Worm (Caenorhabditis elegans): ENCODE results near the gene F55A11.7.

Gene F55A11.7

ce11 chrV:11803518-11803994, 16.3 kb upstream of the F55A11.7 start:
- TF ChIP-seq hmg-4 (GFP tag; optimal IDR thresholded peaks at IDR 0.05): no peak

- no peak for TF ChIP-seq ceh-36 (tag; optimal IDR thresholded peaks at IDR 0.05)
- TF ChIP-seq F13C5.2 (tag; optimal IDR thresholded peaks at IDR 0.05): no peak
- no peak for TF ChIP-seq flt-1 (GFP tag; IDR thresholded peaks at IDR 0.05)
- TF ChIP-seq sea-1 (GFP tag; conservative IDR thresholded peaks at IDR 0.05): no peak
- TF ChIP-seq hmbx-1 (tag; optimal IDR thresholded peaks at IDR 0.05): no peak
- no peak for TF ChIP-seq hnd-1 (tag; optimal IDR thresholded peaks at IDR 0.05)
- TF ChIP-seq scrt-1 (GFP tag; IDR thresholded peaks at IDR 0.05): no peak
- TF ChIP-seq tra-4 (tag; optimal IDR thresholded peaks at IDR 0.05): no peak
- no peak for TF ChIP-seq ets-7 (tag; optimal IDR thresholded peaks at IDR 0.05)
- TF ChIP-seq ama-1 (optimal IDR thresholded peaks at IDR 0.05): no peak
These were observed 15.3 kb upstream of the F55A11.7 start for ce11 chrV:11802508-11802907.

ce11 chrV:11801076-11801849, 14.0 kb upstream of the F55A11.7 start:
- no peak for TF ChIP-seq aly-1 (tag; optimal IDR thresholded peaks at IDR 0.05)
- TF ChIP-seq ets-7 (tag; optimal IDR thresholded peaks at IDR 0.05): no peak
- TF ChIP-seq tbx-37 (GFP tag; conservative IDR thresholded peaks at IDR 0.05): no peak
- no peak for TF ChIP-seq hmg-4 (GFP tag; optimal IDR thresholded peaks at IDR 0.05)
- TF ChIP-seq ceh-36 (tag; optimal IDR thresholded peaks at IDR 0.05): no peak
- no peak for TF ChIP-seq hnd-1 (tag; optimal IDR thresholded peaks at IDR 0.05)
- no peak for TF ChIP-seq ama-1 (optimal IDR thresholded peaks at IDR 0.05)
- TF ChIP-seq scrt-1 (GFP tag; IDR thresholded peaks at IDR 0.05): no peak
- TF ChIP-seq flt-1 (GFP tag; IDR thresholded peaks at IDR 0.05): no peak
- no peak for TF ChIP-seq ceh-13 (GFP tag; optimal IDR thresholded peaks at IDR 0.05)

ce11 chrV:11800486-11800885, 13.2 kb upstream of the F55A11.7 start:
- TF ChIP-seq ama-1 (optimal IDR thresholded peaks at IDR 0.05) (no peak), ceh-13 (GFP tag; optimal IDR thresholded peaks at IDR 0.05) (no peak), pes-1 (GFP tag; IDR thresholded peaks at IDR 0.05) (no peak), ceh-36 (tag; optimal IDR thresholded peaks at IDR 0.05) (no peak), hmg-4 (GFP tag; optimal IDR thresholded peaks at IDR 0.05) (no peak), scrt-1 (GFP tag; IDR thresholded peaks at IDR 0.05) (no peak), tbx-11 (GFP tag; IDR thresholded peaks at IDR 0.05) (no peak), aly-1 (tag; optimal IDR thresholded peaks at IDR 0.05) (no peak), tbx-37 (GFP tag; conservative IDR thresholded peaks at IDR 0.05) (no peak)

- TF ChIP-seq pes-1 (GFP tag; IDR thresholded peaks at IDR 0.05): no peak
- no peak for TF ChIP-seq ceh-36 (tag; optimal IDR thresholded peaks at IDR 0.05)
- no peak for TF ChIP-seq aly-1 (tag; optimal IDR thresholded peaks at IDR 0.05)
- no peak for TF ChIP-seq tra-4 (tag; optimal IDR thresholded peaks at IDR 0.05)
- no peak for TF ChIP-seq hnd-1 (tag; optimal IDR thresholded peaks at IDR 0.05)
- TF ChIP-seq ets-7 (tag; optimal IDR thresholded peaks at IDR 0.05): no peak
- no peak for TF ChIP-seq flt-1 (GFP tag; IDR thresholded peaks at IDR 0.05)
- TF ChIP-seq hmg-4 (GFP tag; optimal IDR thresholded peaks at IDR 0.05): no peak
- no peak for TF ChIP-seq ama-1 (optimal IDR thresholded peaks at IDR 0.05)
- TF ChIP-seq tbx-11 (GFP tag; IDR thresholded peaks at IDR 0.05): no peak
- no peak for TF ChIP-seq scrt-1 (GFP tag; IDR thresholded peaks at IDR 0.05)
- TF ChIP-seq tbx-37 (GFP tag; conservative IDR thresholded peaks at IDR 0.05): no peak
- no peak for TF ChIP-seq hmbx-1 (tag; optimal IDR thresholded peaks at IDR 0.05)
- no peak for TF ChIP-seq ceh-13 (GFP tag; optimal IDR thresholded peaks at IDR 0.05)
- no peak for TF ChIP-seq sea-1 (GFP tag; conservative IDR thresholded peaks at IDR 0.05)
- no peak for TF ChIP-seq B0310.2 (tag; optimal IDR thresholded peaks at IDR 0.05)
- no peak for TF ChIP-seq F13C5.2 (tag; optimal IDR thresholded peaks at IDR 0.05)
These were observed 12.1 kb upstream of the F55A11.7 start for ce11 chrV:11799252-11799822.

ce11 chrV:11798320-11798719, 11.1 kb upstream of the F55A11.7 start:
- TF ChIP-seq hnd-1 (tag; optimal IDR thresholded peaks at IDR 0.05): no peak
- TF ChIP-seq hmbx-1 (tag; optimal IDR thresholded peaks at IDR 0.05): no peak
- no peak for TF ChIP-seq tbx-37 (GFP tag; conservative IDR thresholded peaks at IDR 0.05)
- TF ChIP-seq scrt-1 (GFP tag; IDR thresholded peaks at IDR 0.05): no peak
- TF ChIP-seq pes-1 (GFP tag; IDR thresholded peaks at IDR 0.05): no peak
- TF ChIP-seq F13C5.2 (tag; optimal IDR thresholded peaks at IDR 0.05): no peak
- no peak for TF ChIP-seq ceh-13 (GFP tag; optimal IDR thresholded peaks at IDR 0.05)
- no peak for TF ChIP-seq tbx-11 (GFP tag; IDR thresholded peaks at IDR 0.05)
- no peak for TF ChIP-seq hmg-4 (GFP tag; optimal IDR thresholded peaks at IDR 0.05)

- TF ChIP-seq tra-4 (tag; optimal IDR thresholded peaks at IDR 0.05) (no peak), hmg-4 (GFP tag; optimal IDR thresholded peaks at IDR 0.05) (no peak), tbx-37 (GFP tag; conservative IDR thresholded peaks at IDR 0.05) (no peak), scrt-1 (GFP tag; IDR thresholded peaks at IDR 0.05) (no peak), ama-1 (optimal IDR thresholded peaks at IDR 0.05) (no peak), B0310.2 (tag; optimal IDR thresholded peaks at IDR 0.05) (no peak), hnd-1 (tag; optimal IDR thresholded peaks at IDR 0.05) (no peak), aly-1 (tag; optimal IDR thresholded peaks at IDR 0.05) (no peak), tbx-11 (GFP tag; IDR thresholded peaks at IDR 0.05) (no peak), F13C5.2 (tag; optimal IDR thresholded peaks at IDR 0.05) (no peak), ceh-36 (tag; optimal IDR thresholded peaks at IDR 0.05) (no peak), sea-1 (GFP tag; conservative IDR thresholded peaks at IDR 0.05) (no peak), pes-1 (GFP tag; IDR thresholded peaks at IDR 0.05) (no peak)
These were observed 10.1 kb upstream of the F55A11.7 start for ce11 chrV:11797272-11797855.
